Worm (Caenorhabditis elegans): ENCODE results near the gene tcer-1.

DNA sequence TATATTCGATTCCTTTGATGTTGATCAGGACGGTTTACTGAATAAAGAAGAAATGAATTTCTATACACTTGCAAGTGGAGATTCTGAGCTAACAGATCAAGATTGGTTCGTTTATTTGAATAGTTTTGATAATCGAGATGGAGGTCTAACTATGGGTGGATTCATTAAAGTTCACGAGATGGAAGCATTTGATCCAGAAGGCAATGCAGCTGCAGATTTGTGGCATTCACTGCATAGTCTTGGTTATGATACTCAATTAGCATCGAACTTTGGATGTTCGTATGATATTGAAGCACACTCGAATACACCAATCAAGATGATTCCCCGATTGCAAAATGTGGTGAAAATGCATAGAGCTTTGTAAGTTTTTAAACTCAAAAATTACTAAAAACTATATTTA lies 46.1 kb upstream of the tcer-1 start:
- TF ChIP-seq unc-62 (GFP tag; optimal IDR thresholded peaks at IDR 0.05) (no peak), fos-1 (tag; optimal IDR thresholded peaks at IDR 0.05) (no peak), nhr-11 (tag; optimal IDR thresholded peaks at IDR 0.05) (no peak), ama-1 (optimal IDR thresholded peaks at IDR 0.05) (no peak)

Data from whole organism, L3 larva.